Fruit fly (Drosophila melanogaster): ENCODE data around the gene Obp73a.
A peak's percentile ranks its signal among the peaks of the same experiment; 100 is the strongest.

Gene Obp73a

dm6 chr3L:16915766-16916476, 28.2 kb upstream of the Obp73a start:
- no peak for TF ChIP-seq CrebA (GFP tag; optimal IDR thresholded peaks at IDR 0.05; ENCODE audit: borderline replicate concordance)
- TF ChIP-seq HLH106 (tag; optimal IDR thresholded peaks at IDR 0.05): peak; percentile 22
- peak; percentile 21 for TF ChIP-seq dmrt93B (GFP tag; optimal IDR thresholded peaks at IDR 0.05)
- TF ChIP-seq h (GFP tag; optimal IDR thresholded peaks at IDR 0.05): peak; percentile 64
- peak; percentile 7 for TF ChIP-seq rgr (GFP tag; optimal IDR thresholded peaks at IDR 0.05)
- peak; percentile 12 for TF ChIP-seq woc (GFP tag; optimal IDR thresholded peaks at IDR 0.05)
- TF ChIP-seq Dif (GFP tag; optimal IDR thresholded peaks at IDR 0.05; ENCODE audit: partially characterized antibody): peak; percentile 16
- no peak for TF ChIP-seq usp (GFP tag; optimal IDR thresholded peaks at IDR 0.05)
- TF ChIP-seq Myc (optimal IDR thresholded peaks at IDR 0.05): no peak
- TF ChIP-seq Mio (GFP tag; optimal IDR thresholded peaks at IDR 0.05): no peak
- TF ChIP-seq fru (GFP tag; optimal IDR thresholded peaks at IDR 0.05): peak; percentile 36
- peak in 1 of 2 experiments; percentile 16 for TF ChIP-seq foxo (GFP tag; optimal IDR thresholded peaks at IDR 0.05)
- no peak for TF ChIP-seq CG9705 (GFP tag; optimal IDR thresholded peaks at IDR 0.05)
- peak; percentile 2 for TF ChIP-seq br (GFP tag; optimal IDR thresholded peaks at IDR 0.05)
- no peak for TF ChIP-seq tai (GFP tag; optimal IDR thresholded peaks at IDR 0.05)
- peak; percentile 39 for TF ChIP-seq ey (GFP tag; optimal IDR thresholded peaks at IDR 0.05)

DNA sequence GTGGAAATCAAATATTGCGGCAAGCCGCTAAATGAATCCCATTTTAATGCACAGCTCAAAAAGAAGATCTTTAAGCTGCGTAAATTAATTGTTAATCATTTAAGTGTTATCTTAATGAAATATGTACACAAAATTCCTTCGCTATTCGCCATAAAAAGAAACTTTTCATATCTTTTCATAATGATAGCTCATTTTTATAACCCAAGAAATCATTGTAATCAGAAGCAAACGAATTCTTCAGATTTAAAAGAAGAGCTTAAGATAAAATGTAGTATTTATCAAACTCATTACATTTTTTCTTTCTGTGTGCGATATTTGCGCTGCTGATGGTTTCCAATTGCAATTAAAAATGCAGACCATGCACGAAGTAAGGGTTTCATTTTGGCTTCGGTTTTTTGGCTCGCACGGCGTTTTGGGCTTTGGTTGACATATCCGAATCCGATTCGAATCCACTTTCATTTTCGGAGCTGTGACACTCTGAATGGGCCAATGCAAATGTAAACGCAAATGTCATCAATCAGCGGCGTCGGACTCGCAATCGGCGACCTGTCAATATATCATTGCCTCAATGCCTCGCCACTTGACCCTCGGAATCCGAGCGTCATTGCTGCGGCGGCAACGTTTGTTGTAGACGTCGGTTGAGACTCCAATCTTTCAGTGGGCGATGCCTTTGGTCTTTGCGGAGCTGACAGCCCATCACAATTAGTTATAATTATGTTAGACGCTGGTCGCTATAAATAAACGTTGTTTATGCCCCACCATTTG, 26.6 kb upstream of the Obp73a start:
- no peak for TF ChIP-seq Hr83 (GFP tag; optimal IDR thresholded peaks at IDR 0.05; ENCODE audit: poor library complexity, severe bottlenecking)
- no peak for TF ChIP-seq Sp1 (GFP tag; optimal IDR thresholded peaks at IDR 0.05)
- TF ChIP-seq Vsx2 (GFP tag; optimal IDR thresholded peaks at IDR 0.05; ENCODE audit: partially characterized antibody): no peak
- no peak for TF ChIP-seq lola (GFP tag; optimal IDR thresholded peaks at IDR 0.05)
- TF ChIP-seq rgr (GFP tag; optimal IDR thresholded peaks at IDR 0.05): no peak
- TF ChIP-seq GATAd (GFP tag; optimal IDR thresholded peaks at IDR 0.05): no peak
- TF ChIP-seq ey (GFP tag; optimal IDR thresholded peaks at IDR 0.05): no peak
- TF ChIP-seq dsf (GFP tag; optimal IDR thresholded peaks at IDR 0.05; ENCODE audit: borderline replicate concordance): no peak

dm6 chr3L:16922952-16923351, 21.2 kb upstream of the Obp73a start, which contains the start of gene CG13028:
Gene CG13028 (plus strand): TSS chr3L:16923252.
- TF ChIP-seq CG9705 (GFP tag; optimal IDR thresholded peaks at IDR 0.05) (no peak), Dif (GFP tag; optimal IDR thresholded peaks at IDR 0.05; ENCODE audit: partially characterized antibody) (no peak), N (GFP tag; optimal IDR thresholded peaks at IDR 0.05) (no peak), psq (GFP tag; optimal IDR thresholded peaks at IDR 0.05) (no peak), usp (GFP tag; optimal IDR thresholded peaks at IDR 0.05) (no peak), Hnf4 (GFP tag; optimal IDR thresholded peaks at IDR 0.05) (no peak), CG32264 (GFP tag; optimal IDR thresholded peaks at IDR 0.05) (no peak)

DNA sequence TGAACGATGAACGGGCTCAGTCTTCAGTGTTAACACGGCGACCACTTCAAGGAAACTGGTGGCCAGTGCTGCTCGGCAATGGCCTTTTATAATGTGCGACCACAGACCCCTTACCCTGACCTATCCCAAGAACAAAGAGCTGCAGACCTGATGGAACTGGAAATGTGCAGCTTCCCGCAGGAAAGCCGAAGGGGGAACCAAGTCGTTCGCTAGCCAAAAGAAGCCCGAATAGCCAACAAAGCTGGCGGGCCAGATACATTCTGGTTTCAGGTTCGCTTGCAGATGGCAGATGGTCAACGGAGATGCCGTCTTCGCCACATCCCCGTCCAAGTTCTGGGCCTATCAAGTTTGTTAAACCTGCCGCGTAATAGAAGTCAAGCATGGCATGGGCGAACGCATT, 16.8 kb upstream of the Obp73a start, which contains the start of gene CG13023:
Gene CG13023, minus strand, starts transcription at position 60 of the 400 bp plus-strand sequence.
- no peak for TF ChIP-seq Sp1 (GFP tag; optimal IDR thresholded peaks at IDR 0.05)
- TF ChIP-seq fru (GFP tag; optimal IDR thresholded peaks at IDR 0.05): no peak
- no peak for TF ChIP-seq dl (GFP tag; optimal IDR thresholded peaks at IDR 0.05; ENCODE audit: insufficient read depth in 1 of 2, partially characterized antibody in 2 of 2)
- no peak for TF ChIP-seq Hr83 (GFP tag; optimal IDR thresholded peaks at IDR 0.05; ENCODE audit: poor library complexity, severe bottlenecking)
- no peak for TF ChIP-seq Dfd (GFP tag; optimal IDR thresholded peaks at IDR 0.05)
- no peak for TF ChIP-seq sage (GFP tag; optimal IDR thresholded peaks at IDR 0.05)
- TF ChIP-seq rgr (GFP tag; optimal IDR thresholded peaks at IDR 0.05): no peak
- no peak for TF ChIP-seq jim (GFP tag; optimal IDR thresholded peaks at IDR 0.05)
- no peak for TF ChIP-seq Abd-B (GFP tag; optimal IDR thresholded peaks at IDR 0.05)
- TF ChIP-seq lola (GFP tag; optimal IDR thresholded peaks at IDR 0.05): no peak
- no peak for TF ChIP-seq pan (optimal IDR thresholded peaks at IDR 0.05)
- TF ChIP-seq usp (GFP tag; optimal IDR thresholded peaks at IDR 0.05): no peak
- TF ChIP-seq sv (GFP tag; optimal IDR thresholded peaks at IDR 0.05): no peak
- TF ChIP-seq Vsx2 (GFP tag; optimal IDR thresholded peaks at IDR 0.05; ENCODE audit: partially characterized antibody): no peak
- TF ChIP-seq ey (GFP tag; optimal IDR thresholded peaks at IDR 0.05): no peak
- TF ChIP-seq Hnf4 (GFP tag; optimal IDR thresholded peaks at IDR 0.05): no peak
- no peak for TF ChIP-seq brk (GFP tag; optimal IDR thresholded peaks at IDR 0.05)
- no peak for TF ChIP-seq CG9705 (GFP tag; optimal IDR thresholded peaks at IDR 0.05)
